Fruit fly (Drosophila melanogaster) whole organism, embryonic: ENCODE data around the gene TM9SF3.
A peak's percentile ranks its signal among the peaks of the same experiment; 100 is the strongest.

Experiments
- Atf3 ChIP-seq: fragments of 200-800 bp; sonication (Bioruptor generic); optimal IDR thresholded peaks from 3 replicates; lab custom pipeline; 2016; ENCODE audit warnings: missing biosample characterization, missing genetic modification characterization
- CG10147 ChIP-seq: fragments of 200-800 bp; sonication (Bioruptor generic); optimal IDR thresholded peaks from 2 replicates; lab custom pipeline; 2019; ENCODE audit warnings: missing biosample characterization, mild to moderate bottlenecking, missing genetic modification characterization, moderate library complexity
- CG10462 ChIP-seq: fragments of 200-800 bp; sonication (Bioruptor generic); optimal IDR thresholded peaks from 2 replicates; lab custom pipeline; 2016; ENCODE audit warnings: missing biosample characterization, missing genetic modification characterization
- CG11696 ChIP-seq: fragments of 200-800 bp; sonication (Bioruptor generic); IDR thresholded peaks from 2 replicates; pipeline ENCODE4 v1.3.6; 2022; ENCODE audit warnings: missing biosample characterization, missing genetic modification characterization
- CG12391 ChIP-seq: fragments of 200-800 bp; sonication (Bioruptor generic); optimal IDR thresholded peaks from 3 replicates; lab custom pipeline; 2018; ENCODE audit warnings: missing biosample characterization, mild to moderate bottlenecking, missing genetic modification characterization, moderate library complexity
- CG12659 ChIP-seq: fragments of 200-800 bp; sonication (Bioruptor generic); optimal IDR thresholded peaks from 3 replicates; lab custom pipeline; 2017; ENCODE audit warnings: mild to moderate bottlenecking, missing biosample characterization, missing genetic modification reagents, missing genetic modification characterization
- CG13287 ChIP-seq: fragments of 200-800 bp; sonication (Bioruptor generic); IDR thresholded peaks from 2 replicates; pipeline ENCODE4 v1.3.6; 2022; ENCODE audit warnings: missing biosample characterization, missing genetic modification characterization; ENCODE audit not compliant: partially characterized antibody
- CG1832 ChIP-seq: fragments of 200-800 bp; sonication (Bioruptor generic); optimal IDR thresholded peaks from 2 replicates; lab custom pipeline; 2017; ENCODE audit warnings: missing biosample characterization, mild to moderate bottlenecking, missing genetic modification characterization, inconsistent platforms
- CG18764 ChIP-seq: fragments of 200-800 bp; sonication (Bioruptor generic); optimal IDR thresholded peaks from 3 replicates; lab custom pipeline; 2016; ENCODE audit warnings: missing biosample characterization, missing genetic modification characterization
- CG2116 ChIP-seq: fragments of 200-800 bp; sonication (Bioruptor generic); optimal IDR thresholded peaks from 3 replicates; lab custom pipeline; 2018; ENCODE audit warnings: missing biosample characterization, mild to moderate bottlenecking, missing genetic modification characterization
- CG33213 ChIP-seq: fragments of 200-800 bp; sonication (Bioruptor generic); optimal IDR thresholded peaks from 3 replicates; lab custom pipeline; 2016; ENCODE audit warnings: missing biosample characterization, missing genetic modification characterization
- CG34224 ChIP-seq: fragments of 200-800 bp; sonication (Bioruptor generic); IDR thresholded peaks from 3 replicates; pipeline ENCODE4 v1.3.6; 2022; ENCODE audit warnings: missing biosample characterization, missing genetic modification characterization; ENCODE audit not compliant: partially characterized antibody
- CG34422 ChIP-seq: fragments of 200-800 bp; sonication (Bioruptor generic); IDR thresholded peaks from 3 replicates; pipeline ENCODE4 v1.3.6; 2022; ENCODE audit warnings: missing biosample characterization, missing genetic modification characterization
- CG3995 ChIP-seq: fragments of 200-800 bp; sonication (Bioruptor generic); optimal IDR thresholded peaks from 3 replicates; lab custom pipeline; 2016; ENCODE audit warnings: missing biosample characterization, missing genetic modification characterization
- CG42726 ChIP-seq: fragments of 200-800 bp; sonication (Bioruptor generic); IDR thresholded peaks from 2 replicates; pipeline ENCODE4 v1.3.6; 2022; ENCODE audit warnings: missing biosample characterization, missing genetic modification characterization; ENCODE audit not compliant: partially characterized antibody
- CG6791 ChIP-seq: fragments of 200-800 bp; sonication (Bioruptor generic); IDR thresholded peaks from 3 replicates; pipeline ENCODE4 v1.3.6; 2022; ENCODE audit warnings: missing biosample characterization, missing genetic modification characterization; ENCODE audit not compliant: partially characterized antibody
- CG8290 ChIP-seq, 3 experiments: fragments of 200-800 bp; sonication (Bioruptor generic); optimal IDR thresholded peaks; 2 replicates each; lab custom pipeline; 2016 to 2019; ENCODE audit warnings: missing biosample characterization in 3 of 3, missing genetic modification characterization in 3 of 3, mild to moderate bottlenecking in 2 of 3, moderate library complexity in 1 of 3
- CG8478 ChIP-seq: fragments of >200 bp; optimal IDR thresholded peaks from 2 replicates; lab custom pipeline; 2018
- CG8924 ChIP-seq: fragments of 200-800 bp; optimal IDR thresholded peaks from 3 replicates; lab custom pipeline; 2019; ENCODE audit warnings: missing biosample characterization, mild to moderate bottlenecking, missing genetic modification characterization, moderate library complexity
- CG9817 ChIP-seq: fragments of 200-800 bp; sonication (Bioruptor generic); optimal IDR thresholded peaks from 2 replicates; lab custom pipeline; 2018; ENCODE audit warnings: missing biosample characterization, mild to moderate bottlenecking, missing genetic modification characterization, moderate library complexity
- D ChIP-seq, 2 experiments: fragments of 200-800 bp in 1 of 2; fragments of >200 bp in 1 of 2; sonication (Bioruptor generic) in 1 of 2; optimal IDR thresholded peaks; 2 replicates in 1 of 2; 3 replicates in 1 of 2; lab custom pipeline; 2017; ENCODE audit warnings: mild to moderate bottlenecking in 1 of 2, missing biosample characterization in 1 of 2, missing genetic modification characterization in 1 of 2, missing genetic modification reagents in 1 of 2
- HLHmδ ChIP-seq: fragments of 200-800 bp; sonication (Bioruptor generic); optimal IDR thresholded peaks from 2 replicates; lab custom pipeline; 2018; ENCODE audit warnings: missing biosample characterization, mild to moderate bottlenecking, missing genetic modification characterization, moderate library complexity
- Hmx ChIP-seq: fragments of 200-800 bp; sonication (Bioruptor generic); optimal IDR thresholded peaks from 2 replicates; lab custom pipeline; 2016; ENCODE audit warnings: missing biosample characterization, missing genetic modification characterization
- Jarid2 ChIP-seq: fragments of 200-800 bp; sonication (Bioruptor generic); optimal IDR thresholded peaks from 3 replicates; lab custom pipeline; 2017; ENCODE audit warnings: mild to moderate bottlenecking, missing biosample characterization, missing genetic modification reagents, missing genetic modification characterization
- MBD-R2 ChIP-seq: fragments of 200-800 bp; sonication (Bioruptor generic); IDR thresholded peaks from 2 replicates; pipeline ENCODE4 v1.3.6; 2022; ENCODE audit warnings: missing biosample characterization, missing genetic modification characterization
- Mrtf ChIP-seq: fragments of 200-800 bp; sonication (Bioruptor generic); IDR thresholded peaks from 3 replicates; pipeline ENCODE4 v1.3.6; 2022; ENCODE audit warnings: missing biosample characterization, missing genetic modification characterization
- Nf-YB ChIP-seq: fragments of 200-800 bp; sonication (Bioruptor generic); optimal IDR thresholded peaks from 3 replicates; lab custom pipeline; 2019; ENCODE audit warnings: missing biosample characterization, mild to moderate bottlenecking, missing genetic modification characterization, moderate library complexity
- Scr ChIP-seq: fragments of 200-800 bp; sonication (Bioruptor generic); IDR thresholded peaks from 2 replicates; pipeline ENCODE4 v1.3.6; 2022; ENCODE audit warnings: missing biosample characterization, missing genetic modification characterization; ENCODE audit not compliant: partially characterized antibody
- Sox102F ChIP-seq: fragments of 200-800 bp; sonication (Bioruptor generic); optimal IDR thresholded peaks from 2 replicates; lab custom pipeline; 2018; ENCODE audit warnings: missing biosample characterization, mild to moderate bottlenecking, missing genetic modification characterization, moderate library complexity
- az2 ChIP-seq: fragments of 200-800 bp; sonication (Bioruptor generic); optimal IDR thresholded peaks from 3 replicates; lab custom pipeline; 2016; ENCODE audit warnings: missing biosample characterization, missing genetic modification characterization
- bsh ChIP-seq, 2 experiments: fragments of 200-800 bp; sonication (Bioruptor generic); optimal IDR thresholded peaks; 2 replicates each; lab custom pipeline; 2017 to 2018; ENCODE audit warnings: mild to moderate bottlenecking in 2 of 2, missing biosample characterization in 2 of 2, missing genetic modification characterization in 2 of 2, moderate library complexity in 1 of 2
- fd96Cb ChIP-seq: fragments of 200-800 bp; sonication (Bioruptor generic); optimal IDR thresholded peaks from 2 replicates; lab custom pipeline; 2018; ENCODE audit warnings: missing biosample characterization, mild to moderate bottlenecking, missing genetic modification characterization, moderate library complexity
- gcm2 ChIP-seq: fragments of 200-800 bp; sonication (Bioruptor generic); optimal IDR thresholded peaks from 2 replicates; lab custom pipeline; 2016; ENCODE audit warnings: missing biosample characterization, missing genetic modification characterization
- gfzf ChIP-seq: fragments of 200-800 bp; sonication (Bioruptor generic); optimal IDR thresholded peaks from 2 replicates; lab custom pipeline; 2016; ENCODE audit warnings: missing biosample characterization, mild to moderate bottlenecking, missing genetic modification characterization, moderate library complexity
- ken ChIP-seq: fragments of 200-800 bp; sonication (Bioruptor generic); IDR thresholded peaks from 3 replicates; pipeline ENCODE4 v1.3.6; 2022; ENCODE audit warnings: missing biosample characterization, missing genetic modification characterization
- lilli ChIP-seq: fragments of 200-800 bp; sonication (Bioruptor generic); optimal IDR thresholded peaks from 3 replicates; lab custom pipeline; 2016; ENCODE audit warnings: missing biosample characterization, missing genetic modification characterization
- lmd ChIP-seq: fragments of 200-800 bp; sonication (Bioruptor generic); IDR thresholded peaks from 2 replicates; pipeline ENCODE4 v1.3.6; 2022; ENCODE audit warnings: missing biosample characterization, missing genetic modification characterization
- nerfin-1 ChIP-seq: fragments of 200-800 bp; sonication (Bioruptor generic); optimal IDR thresholded peaks from 3 replicates; lab custom pipeline; 2019; ENCODE audit warnings: missing biosample characterization, mild to moderate bottlenecking, missing genetic modification characterization, moderate library complexity
- pros ChIP-seq: fragments of 200-800 bp; sonication (Bioruptor generic); optimal IDR thresholded peaks from 3 replicates; lab custom pipeline; 2019; ENCODE audit warnings: missing biosample characterization, mild to moderate bottlenecking, missing genetic modification characterization, moderate library complexity
- seq ChIP-seq: fragments of 200-800 bp; sonication (Bioruptor generic); IDR thresholded peaks from 2 replicates; pipeline ENCODE4 v1.3.6; 2022; ENCODE audit warnings: missing biosample characterization, missing genetic modification characterization
- sima ChIP-seq: fragments of 200-800 bp; sonication (Bioruptor generic); optimal IDR thresholded peaks from 2 replicates; lab custom pipeline; 2016; ENCODE audit warnings: missing biosample characterization, missing genetic modification characterization
- sna ChIP-seq: fragments of 200-800 bp; sonication (Bioruptor generic); IDR thresholded peaks from 2 replicates; pipeline ENCODE4 v1.3.6; 2022; ENCODE audit warnings: missing biosample characterization, missing genetic modification characterization; ENCODE audit not compliant: partially characterized antibody
- tll ChIP-seq, 2 experiments: fragments of 200-800 bp in 1 of 2; fragments of >200 bp in 1 of 2; sonication (Bioruptor generic) in 1 of 2; optimal IDR thresholded peaks; 2 replicates each; lab custom pipeline; 2017 to 2019; ENCODE audit warnings: missing biosample characterization in 2 of 2, missing genetic modification characterization in 2 of 2, mild to moderate bottlenecking in 1 of 2, moderate library complexity in 1 of 2
- tup ChIP-seq: fragments of 200-800 bp; sonication (Bioruptor generic); optimal IDR thresholded peaks from 2 replicates; lab custom pipeline; 2016; ENCODE audit warnings: missing biosample characterization, mild to moderate bottlenecking, missing genetic modification characterization, moderate library complexity
- unc-4 ChIP-seq: fragments of 200-800 bp; sonication (Bioruptor generic); IDR thresholded peaks from 2 replicates; pipeline ENCODE4 v1.3.6; 2022; ENCODE audit warnings: missing biosample characterization, missing genetic modification characterization; ENCODE audit not compliant: partially characterized antibody
- zf30C ChIP-seq: fragments of 200-800 bp; sonication (Bioruptor generic); optimal IDR thresholded peaks from 3 replicates; lab custom pipeline; 2018; ENCODE audit warnings: missing biosample characterization, mild to moderate bottlenecking, missing genetic modification characterization

TM9SF3 gene

dm6 chr3L:5563309-5564182, 40.2 kb downstream of the TM9SF3 start, which contains the start of the genes ScsbetaG and Sras (continued):
- TF ChIP-seq gcm2 (no peak), CG10147 (GFP tag; lab: Kevin White, UChicago) (no peak), CG8478 (lab: Kevin White, UChicago) (no peak), Hmx (no peak), tup (GFP tag; lab: Kevin White, UChicago) (no peak), tll (GFP tag; optimal IDR thresholded peaks at IDR 0.05; lab: Kevin White, UChicago) (peak in 1 of 2 experiments; percentile 2), CG18764 (GFP tag; lab: Kevin White, UChicago) (no peak), zf30C (GFP tag; lab: Kevin White, UChicago) (no peak), nerfin-1 (tag; lab: Kevin White, UChicago) (peak; percentile 26), CG10462 (GFP tag; lab: Kevin White, UChicago) (no peak), CG42726 (GFP tag; lab: Robert Waterston, UW) (0 out of 2 replicates have a peak, but pooled peaks have one; percentile 30), D (optimal IDR thresholded peaks at IDR 0.05; lab: Kevin White, UChicago) (peak; percentile 75), D (GFP tag; optimal IDR thresholded peaks at IDR 0.05; lab: Kevin White, UChicago) (no peak), bsh (GFP tag; optimal IDR thresholded peaks at IDR 0.05; lab: Kevin White, UChicago) (no peak), sna (GFP tag; lab: Robert Waterston, UW) (peak; percentile 37; the same call in 1 of the 2 replicates), ken (GFP tag; lab: Robert Waterston, UW) (no peak), CG1832 (GFP tag; lab: Kevin White, UChicago) (no peak), lmd (GFP tag; lab: Robert Waterston, UW) (no peak), CG3995 (peak; percentile 49), CG8290 (GFP tag; optimal IDR thresholded peaks at IDR 0.05; lab: Kevin White, UChicago) (no peak), CG8290 (tag; optimal IDR thresholded peaks at IDR 0.05; lab: Kevin White, UChicago) (peak in 1 of 2 experiments; percentile 63), CG9817 (tag; lab: Kevin White, UChicago) (no peak), CG6791 (GFP tag; lab: Robert Waterston, UW) (peak; percentile 4; the same call in 1 of the 3 replicates), CG11696 (GFP tag; lab: Robert Waterston, UW) (no peak), fd96Cb (tag; lab: Kevin White, UChicago) (no peak), Sox102F (GFP tag; lab: Kevin White, UChicago) (no peak), CG33213 (GFP tag; lab: Kevin White, UChicago) (peak; percentile 26), CG34422 (GFP tag; lab: Robert Waterston, UW) (peak; percentile 65; the same call in 1 of the 3 replicates), CG2116 (GFP tag; lab: Kevin White, UChicago) (peak; percentile 10), Nf-YB (GFP tag; lab: Kevin White, UChicago) (no peak), Scr (GFP tag; lab: Robert Waterston, UW) (peak; percentile 32; the same call in 1 of the 2 replicates), sima (GFP tag; lab: Kevin White, UChicago) (no peak), CG34224 (GFP tag; lab: Robert Waterston, UW) (peak; percentile 63; the same call in 2 of the 3 replicates), CG12391 (tag; lab: Kevin White, UChicago) (no peak), CG8924 (tag; lab: Kevin White, UChicago) (no peak), MBD-R2 (GFP tag; lab: Robert Waterston, UW) (peak; percentile 96), unc-4 (GFP tag; lab: Robert Waterston, UW) (peak; percentile 51), CG13287 (GFP tag; lab: Robert Waterston, UW) (peak; percentile 62; the same call in 1 of the 2 replicates), Jarid2 (GFP tag; lab: Kevin White, UChicago) (no peak), pros (no peak), Mrtf (no peak), seq (GFP tag; lab: Robert Waterston, UW) (no peak), lilli (GFP tag; lab: Kevin White, UChicago) (no peak), HLHmδ (GFP tag; lab: Kevin White, UChicago) (no peak), gfzf (GFP tag; lab: Kevin White, UChicago) (peak; percentile 87), CG12659 (GFP tag; lab: Kevin White, UChicago) (peak; percentile 59), Atf3 (no peak), az2 (no peak)
